Fruit fly (Drosophila melanogaster) whole organism, embryonic: ENCODE results near the gene Arp2.

ENCODE experiments used
- Adf1 ChIP-seq: fragments of 200-800 bp; sonication (Bioruptor generic); IDR thresholded peaks from 2 replicates; pipeline ENCODE4 v1.3.6; 2022; ENCODE audit warnings: missing biosample characterization, missing genetic modification characterization
- Antp ChIP-seq: fragments of 200-800 bp; sonication (Bioruptor generic); optimal IDR thresholded peaks from 3 replicates; lab custom pipeline; 2016; ENCODE audit warnings: missing biosample characterization, missing genetic modification characterization
- B-H1 ChIP-seq: fragments of 200-800 bp; sonication (Bioruptor generic); IDR thresholded peaks from 3 replicates; pipeline ENCODE4 v1.3.6; 2022; ENCODE audit warnings: missing biosample characterization, missing genetic modification characterization
- CG10654 ChIP-seq: fragments of 200-800 bp; sonication (Bioruptor generic); optimal IDR thresholded peaks from 2 replicates; lab custom pipeline; 2016; ENCODE audit warnings: missing biosample characterization, missing genetic modification characterization
- CG11085 ChIP-seq: fragments of 200-800 bp; sonication (Bioruptor generic); IDR thresholded peaks from 2 replicates; pipeline ENCODE4 v1.3.6; 2022; ENCODE audit warnings: missing biosample characterization, missing genetic modification characterization
- CG12104 ChIP-seq: fragments of 200-800 bp; sonication (Bioruptor generic); optimal IDR thresholded peaks from 3 replicates; lab custom pipeline; 2016; ENCODE audit warnings: missing biosample characterization, missing genetic modification characterization
- CG12219 ChIP-seq: fragments of 200-800 bp; sonication (Bioruptor generic); optimal IDR thresholded peaks from 3 replicates; lab custom pipeline; 2018; ENCODE audit warnings: missing biosample characterization, mild to moderate bottlenecking, missing genetic modification characterization
- CG12299 ChIP-seq: fragments of 200-800 bp; sonication (Bioruptor generic); optimal IDR thresholded peaks from 2 replicates; lab custom pipeline; 2018; ENCODE audit warnings: missing biosample characterization, mild to moderate bottlenecking, missing genetic modification characterization
- CG12942 ChIP-seq: fragments of 200-800 bp; sonication (Bioruptor generic); optimal IDR thresholded peaks from 3 replicates; lab custom pipeline; 2016; ENCODE audit warnings: missing biosample characterization, missing genetic modification characterization
- CG13123 ChIP-seq: fragments of 200-800 bp; sonication (Bioruptor generic); optimal IDR thresholded peaks from 2 replicates; lab custom pipeline; 2016; ENCODE audit warnings: missing biosample characterization, missing genetic modification characterization
- CG13296 ChIP-seq: fragments of 200-800 bp; sonication (Bioruptor generic); optimal IDR thresholded peaks from 3 replicates; lab custom pipeline; 2018; ENCODE audit warnings: missing biosample characterization, mild to moderate bottlenecking, missing genetic modification characterization
- CG14965 ChIP-seq: fragments of 200-800 bp; sonication (Bioruptor generic); optimal IDR thresholded peaks from 2 replicates; lab custom pipeline; 2016; ENCODE audit warnings: missing biosample characterization, missing genetic modification characterization, borderline replicate concordance
- CG16863 ChIP-seq: fragments of 200-800 bp; sonication (Bioruptor generic); optimal IDR thresholded peaks from 3 replicates; lab custom pipeline; 2016; ENCODE audit warnings: missing biosample characterization, missing genetic modification characterization
- CG18011 ChIP-seq: fragments of 200-800 bp; sonication (Bioruptor generic); optimal IDR thresholded peaks from 2 replicates; lab custom pipeline; 2017; ENCODE audit warnings: missing biosample characterization, missing genetic modification characterization, mild to moderate bottlenecking, moderate library complexity, missing genotype
- CG2120 ChIP-seq: fragments of 200-800 bp; sonication (Bioruptor generic); optimal IDR thresholded peaks from 3 replicates; lab custom pipeline; 2016; ENCODE audit warnings: missing biosample characterization, missing genetic modification characterization
- CG32532 ChIP-seq: fragments of 200-800 bp; sonication (Bioruptor generic); IDR thresholded peaks from 2 replicates; pipeline ENCODE4 v1.3.6; 2022; ENCODE audit warnings: missing biosample characterization, missing genetic modification characterization
- CG32772 ChIP-seq: fragments of 200-800 bp; sonication (Bioruptor generic); IDR thresholded peaks from 2 replicates; pipeline ENCODE4 v1.3.6; 2022; ENCODE audit warnings: missing biosample characterization, missing genetic modification characterization
- CG33213 ChIP-seq: fragments of 200-800 bp; sonication (Bioruptor generic); optimal IDR thresholded peaks from 3 replicates; lab custom pipeline; 2016; ENCODE audit warnings: missing biosample characterization, missing genetic modification characterization
- CG3847 ChIP-seq: fragments of 200-800 bp; sonication (Bioruptor generic); IDR thresholded peaks from 2 replicates; pipeline ENCODE4 v1.3.6; 2022; ENCODE audit warnings: missing biosample characterization, missing genetic modification characterization
- CG5245 ChIP-seq: fragments of 200-800 bp; sonication (Bioruptor generic); optimal IDR thresholded peaks from 3 replicates; lab custom pipeline; 2016; ENCODE audit warnings: missing biosample characterization, missing genetic modification characterization
- CG6272 ChIP-seq: fragments of 200-800 bp; sonication (Bioruptor generic); IDR thresholded peaks from 2 replicates; pipeline ENCODE4 v1.3.6; 2022; ENCODE audit warnings: missing biosample characterization, missing genetic modification characterization
- CG6791 ChIP-seq: fragments of 200-800 bp; sonication (Bioruptor generic); IDR thresholded peaks from 3 replicates; pipeline ENCODE4 v1.3.6; 2022; ENCODE audit warnings: missing biosample characterization, missing genetic modification characterization; ENCODE audit not compliant: partially characterized antibody
- CG6854 ChIP-seq: fragments of 200-800 bp; sonication (Bioruptor generic); optimal IDR thresholded peaks from 3 replicates; lab custom pipeline; 2017; ENCODE audit warnings: missing biosample characterization, mild to moderate bottlenecking, missing genetic modification characterization
- D19A ChIP-seq: fragments of 200-800 bp; optimal IDR thresholded peaks from 3 replicates; lab custom pipeline; 2019; ENCODE audit warnings: missing biosample characterization, mild to moderate bottlenecking, missing genetic modification characterization, moderate library complexity
- Gsc ChIP-seq: fragments of 200-800 bp; sonication (Bioruptor generic); IDR thresholded peaks from 2 replicates; pipeline ENCODE4 v1.3.6; 2022; ENCODE audit warnings: missing biosample characterization, missing genetic modification characterization
- Gug ChIP-seq: fragments of 200-800 bp; sonication (Bioruptor generic); IDR thresholded peaks from 4 replicates; pipeline ENCODE4 v1.3.6; 2022; ENCODE audit warnings: missing biosample characterization, missing genetic modification characterization
- HLH54F ChIP-seq: fragments of 200-800 bp; sonication (Bioruptor generic); optimal IDR thresholded peaks from 3 replicates; lab custom pipeline; 2016; ENCODE audit warnings: missing biosample characterization, missing genetic modification characterization
- Hmx ChIP-seq: fragments of 200-800 bp; sonication (Bioruptor generic); optimal IDR thresholded peaks from 2 replicates; lab custom pipeline; 2016; ENCODE audit warnings: missing biosample characterization, missing genetic modification characterization
- Hr39 ChIP-seq: fragments of >200 bp; optimal IDR thresholded peaks from 2 replicates; lab custom pipeline; 2017
- Med ChIP-seq: fragments of 200-800 bp; sonication (Bioruptor generic); peaks from one replicate; lab custom pipeline; 2016; ENCODE audit warnings: missing biosample characterization, missing genetic modification characterization, mild to moderate bottlenecking, inconsistent platforms, moderate library complexity
- NK7.1 ChIP-seq: fragments of 200-800 bp; sonication (Bioruptor generic); optimal IDR thresholded peaks from 3 replicates; lab custom pipeline; 2016; ENCODE audit warnings: missing biosample characterization, missing genetic modification characterization
- Sox102F ChIP-seq: fragments of 200-800 bp; sonication (Bioruptor generic); optimal IDR thresholded peaks from 2 replicates; lab custom pipeline; 2018; ENCODE audit warnings: missing biosample characterization, mild to moderate bottlenecking, missing genetic modification characterization, moderate library complexity
- Spps ChIP-seq: fragments of 200-800 bp; sonication (Bioruptor generic); optimal IDR thresholded peaks from 2 replicates; lab custom pipeline; 2018; ENCODE audit warnings: missing biosample characterization, mild to moderate bottlenecking, missing genetic modification characterization
- abd-A ChIP-seq: fragments of 200-800 bp; sonication (Bioruptor generic); optimal IDR thresholded peaks from 3 replicates; lab custom pipeline; 2019; ENCODE audit warnings: missing biosample characterization, mild to moderate bottlenecking, missing genetic modification characterization, moderate library complexity
- al ChIP-seq: fragments of 200-800 bp; sonication (Bioruptor generic); IDR thresholded peaks from 2 replicates; pipeline ENCODE4 v1.3.6; 2022; ENCODE audit warnings: missing biosample characterization, missing genetic modification characterization
- cato ChIP-seq: fragments of 200-800 bp; sonication (Bioruptor generic); optimal IDR thresholded peaks from 2 replicates; lab custom pipeline; 2016; ENCODE audit warnings: missing biosample characterization, missing genetic modification characterization, borderline replicate concordance
- corto ChIP-seq: fragments of 200-800 bp; sonication (Bioruptor generic); optimal IDR thresholded peaks from 2 replicates; lab custom pipeline; 2016; ENCODE audit warnings: missing biosample characterization, mild to moderate bottlenecking, missing genetic modification characterization, moderate library complexity
- crol ChIP-seq: fragments of 200-800 bp; sonication (Bioruptor generic); IDR thresholded peaks from 2 replicates; pipeline ENCODE4 v1.3.6; 2022; ENCODE audit warnings: missing biosample characterization, missing genetic modification characterization
- dpn ChIP-seq, 2 experiments: fragments of 200-800 bp; sonication (Bioruptor generic); optimal IDR thresholded peaks; 3 replicates each; lab custom pipeline; 2016; ENCODE audit warnings: missing biosample characterization in 2 of 2, missing genetic modification characterization in 2 of 2
- eve ChIP-seq, 2 experiments: fragments of >200 bp; optimal IDR thresholded peaks; 2 replicates each; lab custom pipeline; 2017; ENCODE audit warnings: missing biosample characterization in 2 of 2, missing genetic modification characterization in 2 of 2
- h ChIP-seq: fragments of >200 bp; optimal IDR thresholded peaks from 2 replicates; lab custom pipeline; 2017
- ham ChIP-seq: fragments of 200-800 bp; sonication (Bioruptor generic); IDR thresholded peaks from 2 replicates; pipeline ENCODE4 v1.3.6; 2022; ENCODE audit warnings: missing biosample characterization, missing genetic modification characterization
- mld ChIP-seq: fragments of 200-800 bp; sonication (Bioruptor generic); IDR thresholded peaks from 3 replicates; pipeline ENCODE4 v1.3.6; 2022; ENCODE audit warnings: missing biosample characterization, missing genetic modification characterization; ENCODE audit not compliant: partially characterized antibody
- nmo ChIP-seq: fragments of 200-800 bp; sonication (Bioruptor generic); optimal IDR thresholded peaks from 2 replicates; lab custom pipeline; 2018; ENCODE audit warnings: missing biosample characterization, mild to moderate bottlenecking, missing genetic modification characterization, moderate library complexity
- onecut ChIP-seq: fragments of 200-800 bp; sonication (Bioruptor generic); IDR thresholded peaks from 2 replicates; pipeline ENCODE4 v1.3.6; 2022; ENCODE audit warnings: missing biosample characterization, missing genetic modification characterization
- pho ChIP-seq: fragments of 200-800 bp; sonication (Bioruptor generic); optimal IDR thresholded peaks from 2 replicates; lab custom pipeline; 2016; ENCODE audit warnings: missing biosample characterization, missing genetic modification characterization
- salm ChIP-seq: fragments of 200-800 bp; sonication (Bioruptor generic); optimal IDR thresholded peaks from 2 replicates; lab custom pipeline; 2018; ENCODE audit warnings: missing biosample characterization, mild to moderate bottlenecking, missing genetic modification characterization
- sc ChIP-seq, 3 experiments: fragments of >200 bp in 2 of 3; fragments of 200-800 bp in 1 of 3; sonication (Bioruptor generic) in 1 of 3; optimal IDR thresholded peaks; 2 replicates in 2 of 3; 3 replicates in 1 of 3; lab custom pipeline; 2017; ENCODE audit warnings: mild to moderate bottlenecking in 1 of 3, missing biosample characterization in 1 of 3, missing genetic modification characterization in 1 of 3, missing genetic modification reagents in 1 of 3
- scrt ChIP-seq: fragments of 200-800 bp; sonication (Bioruptor generic); optimal IDR thresholded peaks from 2 replicates; lab custom pipeline; 2018; ENCODE audit warnings: missing biosample characterization, mild to moderate bottlenecking, missing genetic modification characterization, moderate library complexity
- slp2 ChIP-seq: fragments of 200-800 bp; sonication (Bioruptor generic); optimal IDR thresholded peaks from 2 replicates; lab custom pipeline; 2016; ENCODE audit warnings: missing biosample characterization, missing genetic modification characterization
- tgo ChIP-seq: fragments of 200-800 bp; sonication (Bioruptor generic); IDR thresholded peaks from 3 replicates; pipeline ENCODE4 v1.3.6; 2022; ENCODE audit warnings: missing biosample characterization, missing genetic modification characterization
- zen ChIP-seq: fragments of 200-800 bp; sonication (Bioruptor generic); optimal IDR thresholded peaks from 3 replicates; lab custom pipeline; 2018; ENCODE audit warnings: missing biosample characterization, mild to moderate bottlenecking, missing genetic modification characterization, moderate library complexity
- zfh2 ChIP-seq: fragments of 200-800 bp; sonication (Bioruptor generic); optimal IDR thresholded peaks from 2 replicates; lab custom pipeline; 2016; ENCODE audit warnings: missing biosample characterization, missing genetic modification characterization

Gene Arp2

DNA sequence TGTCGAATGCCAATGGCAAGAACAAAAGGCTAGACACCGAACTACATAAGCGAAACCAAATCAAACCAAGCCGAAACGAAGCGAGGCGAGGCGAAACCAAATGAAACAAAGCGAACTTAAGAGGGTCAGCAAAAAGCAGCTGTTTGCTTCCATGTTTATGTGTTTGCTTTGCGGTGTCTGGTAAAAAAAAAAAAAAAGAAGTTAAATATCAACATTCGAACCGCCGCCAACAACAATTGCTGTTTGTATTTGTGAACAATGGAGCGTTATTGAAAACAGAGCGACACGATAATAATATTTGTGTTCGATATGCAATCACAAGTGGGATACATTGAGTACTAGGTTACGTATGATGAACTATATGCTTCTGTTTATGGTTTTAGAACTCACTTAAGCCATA, 19.9 kb upstream of the Arp2 start (continued):
- TF ChIP-seq B-H1 (no peak), Antp (no peak), CG2120 (GFP tag; lab: Kevin White, UChicago) (peak; percentile 44), CG5245 (GFP tag; lab: Kevin White, UChicago) (no peak), eve (GFP tag; optimal IDR thresholded peaks at IDR 0.05; lab: Kevin White, UChicago) (no peak), CG12299 (tag; lab: Kevin White, UChicago) (no peak), CG11085 (GFP tag; lab: Robert Waterston, UW) (no peak), dpn (GFP tag; optimal IDR thresholded peaks at IDR 0.05; lab: Kevin White, UChicago) (no peak), CG33213 (GFP tag; lab: Kevin White, UChicago) (no peak), Hr39 (lab: Kevin White, UChicago) (no peak), nmo (GFP tag; lab: Kevin White, UChicago) (no peak), CG12104 (GFP tag; lab: Kevin White, UChicago) (no peak), CG3847 (GFP tag; lab: Robert Waterston, UW) (no peak), CG18011 (GFP tag; lab: Kevin White, UChicago) (no peak), Hmx (GFP tag; lab: Kevin White, UChicago) (no peak), onecut (GFP tag; lab: Robert Waterston, UW) (no peak), h (lab: Kevin White, UChicago) (no peak), al (GFP tag; lab: Robert Waterston, UW) (no peak), NK7.1 (GFP tag; lab: Kevin White, UChicago) (no peak), CG13123 (GFP tag; lab: Kevin White, UChicago) (no peak), ham (GFP tag; lab: Robert Waterston, UW) (no peak), mld (GFP tag; lab: Robert Waterston, UW) (no peak), abd-A (no peak), D19A (tag; lab: Kevin White, UChicago) (no peak), salm (tag; lab: Kevin White, UChicago) (no peak), CG32532 (GFP tag; lab: Robert Waterston, UW) (no peak), Sox102F (no peak), Med (GFP tag; lab: Kevin White, UChicago) (peak; percentile 85), cato (GFP tag; lab: Kevin White, UChicago) (no peak), CG6791 (GFP tag; lab: Robert Waterston, UW) (no peak), CG14965 (no peak), Spps (tag; lab: Kevin White, UChicago) (no peak), CG32772 (no peak), CG13296 (GFP tag; lab: Kevin White, UChicago) (peak; percentile 62), slp2 (no peak), HLH54F (GFP tag; lab: Kevin White, UChicago) (no peak), scrt (GFP tag; lab: Kevin White, UChicago) (peak; percentile 24), zfh2 (GFP tag; lab: Kevin White, UChicago) (no peak), tgo (no peak), CG6272 (GFP tag; lab: Robert Waterston, UW) (no peak), crol (GFP tag; lab: Robert Waterston, UW) (no peak), CG12219 (GFP tag; lab: Kevin White, UChicago) (no peak), pho (GFP tag; lab: Kevin White, UChicago) (no peak), Adf1 (GFP tag; lab: Robert Waterston, UW) (no peak), CG6854 (peak; percentile 1), zen (tag; lab: Kevin White, UChicago) (no peak), CG16863 (GFP tag; lab: Kevin White, UChicago) (no peak), Gug (GFP tag; lab: Robert Waterston, UW) (no peak), sc (optimal IDR thresholded peaks at IDR 0.05; lab: Kevin White, UChicago) (no peak), sc (GFP tag; optimal IDR thresholded peaks at IDR 0.05; lab: Kevin White, UChicago) (no peak), CG12942 (peak; percentile 5), Gsc (GFP tag; lab: Robert Waterston, UW) (no peak), CG10654 (GFP tag; lab: Kevin White, UChicago) (no peak), corto (no peak)
